Fruit fly (Drosophila melanogaster): ENCODE data around the gene Cyp28a5.

The Cyp28a5 gene

dm6 chr2L:14013478-14013877, 36.4 kb downstream of the Cyp28a5 start (continued):
- TF ChIP-seq B-H2 (GFP tag; optimal IDR thresholded peaks at IDR 0.05) (peak; percentile 17), CG7987 (GFP tag; optimal IDR thresholded peaks at IDR 0.05) (peak; percentile 72), HmgZ (tag; optimal IDR thresholded peaks at IDR 0.05) (peak; percentile 28), mirr (GFP tag; optimal IDR thresholded peaks at IDR 0.05) (peak; percentile 86), z (GFP tag; IDR thresholded peaks at IDR 0.05) (no peak), BtbVII (GFP tag; optimal IDR thresholded peaks at IDR 0.05) (no peak), CG9876 (GFP tag; optimal IDR thresholded peaks at IDR 0.05) (peak; percentile 15), exex (tag; optimal IDR thresholded peaks at IDR 0.05) (peak; percentile 98), CG34422 (GFP tag; IDR thresholded peaks at IDR 0.05) (0 out of 3 replicates have a peak, but pooled peaks have one; percentile 9), CG3065 (GFP tag; optimal IDR thresholded peaks at IDR 0.05) (no peak), Vsx1 (GFP tag; optimal IDR thresholded peaks at IDR 0.05) (peak; percentile 11), sd (tag; optimal IDR thresholded peaks at IDR 0.05) (peak; percentile 37), CG12071 (GFP tag; optimal IDR thresholded peaks at IDR 0.05) (peak; percentile 5), Hey (tag; optimal IDR thresholded peaks at IDR 0.05) (peak; percentile 63), Fer3 (tag; optimal IDR thresholded peaks at IDR 0.05) (peak; percentile 14), so (GFP tag; IDR thresholded peaks at IDR 0.05) (peak; percentile 57; the same call in 1 of the 3 replicates), Ets65A (GFP tag) (peak; percentile 59), knrl (GFP tag; IDR thresholded peaks at IDR 0.05; ENCODE audit: partially characterized antibody) (no peak), CG11456 (GFP tag; IDR thresholded peaks at IDR 0.05) (0 out of 3 replicates have a peak, but pooled peaks have one; percentile 53), nerfin-1 (tag; optimal IDR thresholded peaks at IDR 0.05) (no peak), CG14014 (GFP tag; IDR thresholded peaks at IDR 0.05) (peak; percentile 23; the same call in 1 of the 2 replicates), CG14965 (GFP tag; optimal IDR thresholded peaks at IDR 0.05; ENCODE audit: borderline replicate concordance) (no peak), fd96Cb (tag; optimal IDR thresholded peaks at IDR 0.05) (no peak), YL-1 (GFP tag; optimal IDR thresholded peaks at IDR 0.05) (no peak), her (GFP tag; optimal IDR thresholded peaks at IDR 0.05) (peak; percentile 19), caup (GFP tag; optimal IDR thresholded peaks at IDR 0.05; ENCODE audit: severe bottlenecking) (peak; percentile 51), CG8765 (GFP tag; IDR thresholded peaks at IDR 0.05) (no peak), CG15696 (tag; optimal IDR thresholded peaks at IDR 0.05) (no peak), CG13424 (tag; optimal IDR thresholded peaks at IDR 0.05) (no peak), Pdp1 (GFP tag; optimal IDR thresholded peaks at IDR 0.05) (peak in 1 of 2 experiments; percentile 39), CG11093 (GFP tag; IDR thresholded peaks at IDR 0.05) (0 out of 3 replicates have a peak, but pooled peaks have one; percentile 20), Adf1 (GFP tag; IDR thresholded peaks at IDR 0.05) (peak; percentile 96), tgo (GFP tag; IDR thresholded peaks at IDR 0.05) (no peak), gro (GFP tag; optimal IDR thresholded peaks at IDR 0.05) (peak; percentile 24), CG18476 (GFP tag; optimal IDR thresholded peaks at IDR 0.05) (no peak), Sox100B (GFP tag; optimal IDR thresholded peaks at IDR 0.05) (no peak), CG32532 (GFP tag; IDR thresholded peaks at IDR 0.05) (0 out of 2 replicates have a peak, but pooled peaks have one; percentile 20), NC2β (GFP tag; optimal IDR thresholded peaks at IDR 0.05) (no peak), D19B (GFP tag; optimal IDR thresholded peaks at IDR 0.05) (peak; percentile 18), CG13894 (tag; optimal IDR thresholded peaks at IDR 0.05) (peak; percentile 54), cg (GFP tag; optimal IDR thresholded peaks at IDR 0.05) (no peak), salm (tag; optimal IDR thresholded peaks at IDR 0.05) (no peak), Lim3 (GFP tag; IDR thresholded peaks at IDR 0.05) (no peak), CG6175 (GFP tag; IDR thresholded peaks at IDR 0.05) (peak; percentile 55; the same call in 1 of the 3 replicates), Gug (GFP tag; IDR thresholded peaks at IDR 0.05) (no peak), CG12659 (GFP tag; optimal IDR thresholded peaks at IDR 0.05) (no peak), CG11247 (GFP tag; IDR thresholded peaks at IDR 0.05) (0 out of 2 replicates have a peak, but pooled peaks have one; percentile 11), CG13287 (GFP tag; IDR thresholded peaks at IDR 0.05; ENCODE audit: partially characterized antibody) (no peak), eve (GFP tag; optimal IDR thresholded peaks at IDR 0.05) (no peak)
